Worm (Caenorhabditis elegans): ENCODE data around the gene nspg-13.

DNA sequence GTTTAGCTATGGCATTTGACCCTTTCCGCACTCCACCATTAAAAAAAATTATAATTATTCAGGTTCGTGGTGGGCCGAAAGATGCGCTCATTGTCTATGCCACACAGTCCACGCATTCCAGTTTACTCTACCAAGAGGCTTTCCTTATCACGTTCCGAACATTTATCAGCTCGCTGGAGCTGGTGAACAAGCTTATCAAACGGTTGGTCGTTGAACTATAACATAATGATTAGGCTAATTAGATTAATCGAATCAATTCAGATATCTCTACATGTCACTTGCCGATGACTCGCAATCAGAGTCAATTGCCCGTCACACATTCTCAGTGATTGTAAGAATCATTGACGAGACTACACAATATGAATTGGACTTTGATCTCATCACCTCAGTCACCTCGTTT is 14.4 kb downstream of the nspg-13 start:
- TF ChIP-seq F55B11.4 (tag; optimal IDR thresholded peaks at IDR 0.05; ENCODE audit: borderline replicate concordance, insufficient read depth) (no peak), unc-130 (GFP tag; optimal IDR thresholded peaks at IDR 0.05) (no peak), madf-10 (tag; optimal IDR thresholded peaks at IDR 0.05) (no peak), snpc-1.1 (tag; optimal IDR thresholded peaks at IDR 0.05; ENCODE audit: insufficient read depth) (no peak), ztf-18 (tag; optimal IDR thresholded peaks at IDR 0.05) (no peak), T26A5.8 (tag; optimal IDR thresholded peaks at IDR 0.05) (no peak), sea-2 (GFP tag; IDR thresholded peaks at IDR 0.05) (no peak), nhr-120 (GFP tag; IDR thresholded peaks at IDR 0.05) (no peak), F37B4.10 (GFP tag; IDR thresholded peaks at IDR 0.05) (no peak), T07F8.4 (tag; optimal IDR thresholded peaks at IDR 0.05) (no peak), ama-1 (optimal IDR thresholded peaks at IDR 0.05) (no peak), ama-1 (GFP tag; optimal IDR thresholded peaks at IDR 0.05) (no peak)
